Worm (Caenorhabditis elegans) whole organism, midembryonic: ENCODE measurements around the gene W02D7.6.

ENCODE experiments used
- T22C8.4 ChIP-seq: fragments of 200-800 bp; sonication (Bioruptor generic); IDR thresholded peaks from 2 replicates; pipeline ENCODE4 v1.3.6; 2022; ENCODE audit warnings: missing genetic modification characterization, missing compliant biosample characterization
- cog-1 ChIP-seq: sonication (generic microtip); optimal IDR thresholded peaks from 2 replicates; lab custom pipeline; 2016; ENCODE audit warnings: missing genetic modification characterization, missing compliant biosample characterization
- flt-1 ChIP-seq: fragments of 200-800 bp; sonication (Bioruptor generic); IDR thresholded peaks from 2 replicates; pipeline ENCODE4 v1.3.6; 2022; ENCODE audit warnings: missing genetic modification characterization, missing compliant biosample characterization
- klf-2 ChIP-seq: fragments of 200-800 bp; sonication (Bioruptor generic); conservative IDR thresholded peaks from 2 replicates; pipeline ENCODE4 v1.3.6; 2022; ENCODE audit warnings: missing genetic modification reagents, missing genetic modification characterization, missing compliant biosample characterization
- med-1 ChIP-seq: sonication (generic microtip); optimal IDR thresholded peaks from 2 replicates; lab custom pipeline; 2017; ENCODE audit warnings: missing genetic modification characterization, mild to moderate bottlenecking, missing compliant biosample characterization, antibody characterized with exemption, missing genetic modification reagents; ENCODE audit not compliant: insufficient read depth
- ref-1 ChIP-seq: fragments of 200-800 bp; sonication (Bioruptor generic); conservative IDR thresholded peaks from 2 replicates; pipeline ENCODE4 v1.3.6; 2022; ENCODE audit warnings: missing genetic modification reagents, missing genetic modification characterization, missing compliant biosample characterization
- tab-1 ChIP-seq: fragments of 200-800 bp; sonication (Bioruptor generic); IDR thresholded peaks from 2 replicates; pipeline ENCODE4 v1.3.6; 2022; ENCODE audit warnings: missing genetic modification characterization, missing compliant biosample characterization
- ztf-23 ChIP-seq: fragments of 200-800 bp; sonication (Bioruptor generic); IDR thresholded peaks from 2 replicates; pipeline ENCODE4 v1.3.6; 2022; ENCODE audit warnings: missing genetic modification reagents, missing genetic modification characterization, missing compliant biosample characterization
- ztf-29 ChIP-seq: fragments of 200-800 bp; sonication (Bioruptor generic); IDR thresholded peaks from 2 replicates; pipeline ENCODE4 v1.3.6; 2022; ENCODE audit warnings: missing genetic modification reagents, missing genetic modification characterization, missing compliant biosample characterization

The W02D7.6 gene

ce11 chrV:8302522-8302921 is 1.2 kb upstream of the W02D7.6 start, which contains the start of gene sel-9:
Gene sel-9, minus strand, starts transcription at chrV:8302580.
- TF ChIP-seq ztf-23 (GFP tag; lab: Robert Waterston, UW) (0 out of 2 replicates have a peak, but pooled peaks have one; percentile 7), cog-1 (tag; lab: Kevin White, UChicago) (no peak)

DNA sequence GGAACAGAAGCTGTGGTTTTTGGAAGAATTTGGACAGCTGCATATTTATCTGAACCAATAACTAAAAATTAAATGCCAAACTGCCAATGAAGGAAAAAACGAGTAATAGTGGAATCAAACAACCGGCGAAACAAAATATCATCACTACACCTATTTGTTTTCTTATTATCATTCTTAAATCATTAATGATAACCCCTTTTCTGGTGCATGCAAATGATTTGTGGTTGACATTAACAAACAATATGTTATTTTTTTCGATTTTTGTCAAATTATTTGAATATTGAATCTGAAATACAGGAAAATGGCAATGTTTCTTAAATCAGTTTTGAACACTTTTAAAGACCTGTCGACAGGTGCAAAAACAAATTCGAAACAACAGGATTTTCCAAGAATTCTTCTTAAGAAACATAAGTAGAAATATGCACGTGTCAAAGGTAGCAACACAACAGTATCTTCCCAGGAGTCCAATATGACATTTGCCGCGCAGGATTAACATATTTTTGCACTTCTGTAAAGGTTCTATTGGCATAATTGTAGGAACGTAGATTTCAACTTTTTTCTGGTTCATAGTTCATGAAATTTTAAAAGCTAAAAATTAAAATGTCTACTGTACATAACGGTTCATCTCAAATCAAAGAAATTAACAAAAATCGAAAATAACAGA is 2.0 kb downstream of the W02D7.6 start, which contains the start of gene W02D7.5:
TSS of gene W02D7.5 (minus strand) at position 51 of the 664 bp plus-strand sequence.
- no peak for TF ChIP-seq ztf-29 (GFP tag; lab: Robert Waterston, UW)
- TF ChIP-seq med-1 (GFP tag; lab: Kevin White, UChicago) = no peak
- no peak for TF ChIP-seq cog-1 (tag; lab: Kevin White, UChicago)
- TF ChIP-seq ztf-23 (GFP tag; lab: Robert Waterston, UW) = no peak
- TF ChIP-seq klf-2 (GFP tag; lab: Robert Waterston, UW) = no peak
- no peak for TF ChIP-seq tab-1
- TF ChIP-seq flt-1 (GFP tag; lab: Robert Waterston, UW) = no peak
- no peak for TF ChIP-seq T22C8.4 (GFP tag; lab: Robert Waterston, UW)
- no peak for TF ChIP-seq ref-1

- TF ChIP-seq med-1 (GFP tag; lab: Kevin White, UChicago) = no peak
- TF ChIP-seq ref-1 = no peak
- TF ChIP-seq tab-1 = no peak
- TF ChIP-seq ztf-23 (GFP tag; lab: Robert Waterston, UW) = no peak
- no peak for TF ChIP-seq cog-1 (tag; lab: Kevin White, UChicago)
- no peak for TF ChIP-seq klf-2 (GFP tag; lab: Robert Waterston, UW)
- no peak for TF ChIP-seq T22C8.4 (GFP tag; lab: Robert Waterston, UW)
- no peak for TF ChIP-seq ztf-29 (GFP tag; lab: Robert Waterston, UW)
- TF ChIP-seq flt-1 (GFP tag; lab: Robert Waterston, UW) = no peak
Measured at ce11 chrV:8297504-8297903, 3.8 kb downstream of the W02D7.6 start, which contains the start of gene W02D7.4. Gene W02D7.4, minus strand, starts transcription at chrV:8297604.

- no peak for TF ChIP-seq flt-1 (GFP tag; lab: Robert Waterston, UW)
Measured at ce11 chrV:8295866-8296265, 5.4 kb downstream of the W02D7.6 start, which contains the start of gene smex-1. Gene smex-1, minus strand, starts transcription at chrV:8295966.

DNA sequence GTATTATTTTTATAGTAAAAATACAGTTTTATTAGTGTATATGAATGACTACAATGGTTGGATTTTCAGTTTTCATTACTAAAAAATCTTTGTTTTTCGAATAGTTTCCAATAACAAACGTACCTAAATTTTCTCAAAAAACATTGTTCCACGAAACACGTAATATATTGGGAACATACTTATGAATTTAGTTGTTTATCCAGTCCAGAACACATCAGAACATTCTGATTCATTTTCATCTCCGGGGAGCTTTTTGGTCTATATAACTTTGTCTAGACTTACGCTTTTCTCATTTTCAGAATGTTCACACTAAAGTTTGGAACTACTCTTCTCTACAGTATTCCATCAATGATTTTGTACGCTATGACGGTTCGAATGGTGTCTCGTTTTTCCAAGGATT is 9.5 kb downstream of the W02D7.6 start, which contains the start of gene srg-33:
TSS of gene srg-33 (plus strand) at position 301 of the 400 bp plus-strand sequence.
- TF ChIP-seq med-1 (GFP tag; lab: Kevin White, UChicago) = no peak
- TF ChIP-seq flt-1 (GFP tag; lab: Robert Waterston, UW) = no peak
- TF ChIP-seq cog-1 (tag; lab: Kevin White, UChicago) = no peak
- no peak for TF ChIP-seq T22C8.4 (GFP tag; lab: Robert Waterston, UW)
- TF ChIP-seq klf-2 (GFP tag; lab: Robert Waterston, UW) = no peak
- TF ChIP-seq ztf-29 (GFP tag; lab: Robert Waterston, UW) = no peak
- no peak for TF ChIP-seq ztf-23 (GFP tag; lab: Robert Waterston, UW)
- no peak for TF ChIP-seq tab-1
- no peak for TF ChIP-seq ref-1

DNA sequence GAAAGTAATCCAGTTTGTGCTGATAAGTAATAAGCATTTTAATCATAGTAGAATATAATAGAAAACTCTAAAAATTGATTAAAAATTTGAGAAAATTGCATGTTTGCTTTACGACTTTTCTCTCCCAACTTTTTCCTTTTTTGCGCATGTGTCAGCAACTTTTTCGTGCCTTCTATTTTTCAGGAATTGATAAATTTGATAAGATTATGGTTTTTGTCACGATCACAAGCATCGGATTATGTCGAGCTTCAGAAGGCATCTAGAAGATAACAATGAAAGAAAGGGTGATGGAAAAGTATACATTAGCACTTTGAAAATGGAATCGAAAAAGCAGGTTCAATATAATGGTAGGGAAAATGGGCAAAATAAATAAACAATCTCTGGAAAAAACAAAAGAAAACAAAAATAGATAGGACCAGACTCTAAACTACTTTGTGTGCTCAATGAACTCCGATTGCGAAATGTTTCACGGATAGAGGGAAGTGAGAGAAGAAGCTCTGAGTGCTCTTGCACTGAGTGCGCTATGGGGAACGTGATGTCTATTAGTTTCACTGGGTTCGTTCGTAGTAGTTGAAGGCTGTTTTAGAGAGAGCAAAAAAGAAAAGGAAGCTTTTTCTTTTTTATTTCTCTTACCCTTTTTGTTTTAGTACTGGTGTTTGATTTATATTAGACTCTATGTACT is 13.0 kb downstream of the W02D7.6 start:
- no peak for TF ChIP-seq ztf-23 (GFP tag; lab: Robert Waterston, UW)
- no peak for TF ChIP-seq cog-1 (tag; lab: Kevin White, UChicago)
- no peak for TF ChIP-seq tab-1
- no peak for TF ChIP-seq ref-1
- no peak for TF ChIP-seq med-1 (GFP tag; lab: Kevin White, UChicago)
- no peak for TF ChIP-seq T22C8.4 (GFP tag; lab: Robert Waterston, UW)
- no peak for TF ChIP-seq flt-1 (GFP tag; lab: Robert Waterston, UW)
- TF ChIP-seq ztf-29 (GFP tag; lab: Robert Waterston, UW) = no peak
- TF ChIP-seq klf-2 (GFP tag; lab: Robert Waterston, UW) = no peak

DNA sequence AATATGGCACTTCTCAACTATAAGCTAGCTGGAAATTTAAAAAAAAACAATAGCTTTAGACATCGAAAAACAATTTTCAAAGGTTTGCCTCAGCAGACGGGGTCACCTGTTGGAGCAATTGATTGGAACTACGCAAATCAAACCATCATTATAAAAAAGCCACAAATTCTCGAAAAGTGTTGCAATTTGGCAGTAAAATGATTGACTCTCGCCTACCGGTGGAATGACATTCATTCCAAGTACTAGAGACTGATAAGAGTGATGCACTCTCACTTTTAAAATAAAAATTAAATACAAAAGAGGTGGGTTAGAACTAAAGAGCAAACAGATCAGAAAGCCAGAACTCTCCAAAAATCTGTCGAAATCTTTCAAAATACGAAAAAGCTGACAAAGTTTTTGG is 15.9 kb downstream of the W02D7.6 start:
- no peak for TF ChIP-seq cog-1 (tag; lab: Kevin White, UChicago)
- TF ChIP-seq ref-1 = no peak
- no peak for TF ChIP-seq ztf-29 (GFP tag; lab: Robert Waterston, UW)
- no peak for TF ChIP-seq tab-1
- no peak for TF ChIP-seq T22C8.4 (GFP tag; lab: Robert Waterston, UW)
- TF ChIP-seq klf-2 (GFP tag; lab: Robert Waterston, UW) = no peak
- no peak for TF ChIP-seq flt-1 (GFP tag; lab: Robert Waterston, UW)
- TF ChIP-seq med-1 (GFP tag; lab: Kevin White, UChicago) = no peak
- no peak for TF ChIP-seq ztf-23 (GFP tag; lab: Robert Waterston, UW)

ce11 chrV:8284800-8285199 is 16.5 kb downstream of the W02D7.6 start, which contains the start of gene slc-17.5:
Gene slc-17.5, minus strand, starts transcription at chrV:8284900.
- TF ChIP-seq T22C8.4 (GFP tag; lab: Robert Waterston, UW) = no peak
- TF ChIP-seq med-1 (GFP tag; lab: Kevin White, UChicago) = no peak
- TF ChIP-seq flt-1 (GFP tag; lab: Robert Waterston, UW) = no peak
- TF ChIP-seq ztf-29 (GFP tag; lab: Robert Waterston, UW) = no peak
- no peak for TF ChIP-seq cog-1 (tag; lab: Kevin White, UChicago)
- TF ChIP-seq klf-2 (GFP tag; lab: Robert Waterston, UW) = no peak
- no peak for TF ChIP-seq ztf-23 (GFP tag; lab: Robert Waterston, UW)
- TF ChIP-seq tab-1 = no peak
- TF ChIP-seq ref-1 = no peak

DNA sequence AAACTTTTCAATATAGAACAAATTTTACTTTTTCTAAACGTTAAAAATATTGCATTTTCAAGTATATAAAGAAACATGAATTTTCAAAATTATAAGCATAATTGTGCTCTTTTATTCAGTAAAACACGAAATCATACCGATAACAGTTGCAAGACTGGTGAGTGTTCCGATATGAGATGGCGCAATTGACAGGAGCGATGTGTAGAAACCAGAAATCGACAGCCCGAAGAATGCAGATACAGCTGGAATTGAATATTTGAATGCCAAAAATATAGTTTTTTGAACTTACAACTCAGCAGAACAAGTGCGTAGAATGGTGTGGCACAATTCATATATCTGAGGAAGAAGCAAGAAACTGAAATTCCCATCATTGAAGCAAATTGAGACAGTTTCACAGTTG is 18.4 kb downstream of the W02D7.6 start:
- TF ChIP-seq med-1 (GFP tag; lab: Kevin White, UChicago) = no peak
- TF ChIP-seq tab-1 = no peak
- no peak for TF ChIP-seq klf-2 (GFP tag; lab: Robert Waterston, UW)
- no peak for TF ChIP-seq ztf-29 (GFP tag; lab: Robert Waterston, UW)
- TF ChIP-seq T22C8.4 (GFP tag; lab: Robert Waterston, UW) = no peak
- no peak for TF ChIP-seq flt-1 (GFP tag; lab: Robert Waterston, UW)
- no peak for TF ChIP-seq cog-1 (tag; lab: Kevin White, UChicago)
- TF ChIP-seq ztf-23 (GFP tag; lab: Robert Waterston, UW) = no peak
- TF ChIP-seq ref-1 = no peak
